Fruit fly (Drosophila melanogaster): ENCODE measurements around the gene CG17361.

The CG17361 gene

DNA sequence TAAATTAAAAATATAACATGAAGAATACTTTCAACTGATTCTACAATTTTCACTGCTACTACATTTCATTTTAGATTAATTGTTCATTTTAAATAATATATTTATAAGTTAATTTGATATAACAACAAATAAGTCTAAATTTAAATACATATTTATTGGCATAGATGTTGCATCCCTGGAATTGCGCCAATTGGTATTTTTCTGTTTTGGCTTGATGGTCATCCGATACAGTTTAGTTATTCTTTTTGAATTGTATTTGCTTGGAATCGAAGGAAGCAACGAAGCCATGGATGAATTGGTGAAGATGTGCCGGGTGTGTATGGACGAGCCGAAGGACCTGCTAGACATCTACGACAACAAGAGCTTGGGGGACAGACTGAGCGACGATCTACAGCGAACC, at the start of gene CG17361 (continued):
- TF ChIP-seq E2f2 (GFP tag; IDR thresholded peaks at IDR 0.05) (peak; percentile 64), CG31224 (GFP tag; IDR thresholded peaks at IDR 0.05) (no peak), CG17385 (GFP tag; optimal IDR thresholded peaks at IDR 0.05) (no peak), trem (tag; optimal IDR thresholded peaks at IDR 0.05) (peak; percentile 22), CG2712 (tag; optimal IDR thresholded peaks at IDR 0.05) (peak; percentile 15), CG3281 (GFP tag; optimal IDR thresholded peaks at IDR 0.05) (no peak), CG7271 (tag; optimal IDR thresholded peaks at IDR 0.05) (no peak), CG6654 (GFP tag; optimal IDR thresholded peaks at IDR 0.05) (peak; percentile 62), exex (tag; optimal IDR thresholded peaks at IDR 0.05) (no peak), Dp (GFP tag; optimal IDR thresholded peaks at IDR 0.05) (peak; percentile 23), Sin3A (optimal IDR thresholded peaks at IDR 0.05) (no peak), Hr78 (GFP tag; optimal IDR thresholded peaks at IDR 0.05) (no peak), Mad (GFP tag; optimal IDR thresholded peaks at IDR 0.05) (no peak), MESR4 (GFP tag; optimal IDR thresholded peaks at IDR 0.05) (peak; percentile 8), lov (optimal IDR thresholded peaks at IDR 0.05) (no peak), lov (GFP tag; IDR thresholded peaks at IDR 0.05) (no peak), CG14710 (tag; optimal IDR thresholded peaks at IDR 0.05) (peak; percentile 14), ATbp (GFP tag; optimal IDR thresholded peaks at IDR 0.05) (no peak), CG17612 (GFP tag; IDR thresholded peaks at IDR 0.05) (no peak), CG4820 (GFP tag; optimal IDR thresholded peaks at IDR 0.05) (no peak), HHEX (GFP tag; optimal IDR thresholded peaks at IDR 0.05) (no peak), CG11504 (tag; optimal IDR thresholded peaks at IDR 0.05) (peak; percentile 26), CG6683 (GFP tag; optimal IDR thresholded peaks at IDR 0.05) (no peak), row (GFP tag; IDR thresholded peaks at IDR 0.05) (peak; percentile 81), cwo (GFP tag; optimal IDR thresholded peaks at IDR 0.05) (no peak), jigr1 (GFP tag; IDR thresholded peaks at IDR 0.05) (no peak), bowl (GFP tag; IDR thresholded peaks at IDR 0.05) (no peak), CG11696 (GFP tag; IDR thresholded peaks at IDR 0.05) (no peak), Mes4 (GFP tag; optimal IDR thresholded peaks at IDR 0.05) (no peak), CG17912 (GFP tag; optimal IDR thresholded peaks at IDR 0.05) (no peak), bab2 (GFP tag; optimal IDR thresholded peaks at IDR 0.05) (no peak), CG4617 (GFP tag; optimal IDR thresholded peaks at IDR 0.05; ENCODE audit: borderline replicate concordance) (no peak), crp (GFP tag; optimal IDR thresholded peaks at IDR 0.05) (no peak), gsb (GFP tag; IDR thresholded peaks at IDR 0.05) (no peak), CG6765 (GFP tag; optimal IDR thresholded peaks at IDR 0.05) (no peak), dysf (GFP tag; IDR thresholded peaks at IDR 0.05) (no peak), CG6854 (GFP tag; optimal IDR thresholded peaks at IDR 0.05) (no peak), ase (GFP tag; IDR thresholded peaks at IDR 0.05) (no peak), CG34422 (GFP tag; IDR thresholded peaks at IDR 0.05) (peak; percentile 12; the same call in 1 of the 3 replicates), CG13624 (GFP tag; optimal IDR thresholded peaks at IDR 0.05) (no peak), gt (GFP tag; IDR thresholded peaks at IDR 0.05) (no peak), grau (tag; optimal IDR thresholded peaks at IDR 0.05) (peak; percentile 36), CG6175 (GFP tag; IDR thresholded peaks at IDR 0.05) (no peak), sisA (GFP tag; IDR thresholded peaks at IDR 0.05) (no peak), CG6689 (GFP tag; IDR thresholded peaks at IDR 0.05) (no peak), Camta (GFP tag; optimal IDR thresholded peaks at IDR 0.05) (no peak), CG10321 (GFP tag; IDR thresholded peaks at IDR 0.05) (no peak), CG18262 (tag; optimal IDR thresholded peaks at IDR 0.05) (peak; percentile 18), CG17361 (GFP tag; IDR thresholded peaks at IDR 0.05) (peak; percentile 61; the same call in 2 of the 3 replicates), CG11085 (GFP tag; IDR thresholded peaks at IDR 0.05) (no peak), CG9932 (GFP tag; IDR thresholded peaks at IDR 0.05) (peak; percentile 16; the same call in 1 of the 2 replicates), CG18011 (GFP tag; optimal IDR thresholded peaks at IDR 0.05) (no peak)
